Fruit fly (Drosophila melanogaster) whole organism, embryonic: ENCODE results near the gene alpha-Spec.

Experiments
- Atf-2 ChIP-seq: fragments of 200-800 bp; sonication (Bioruptor generic); optimal IDR thresholded peaks from 2 replicates; lab custom pipeline; 2016; ENCODE audit warnings: missing biosample characterization, missing genetic modification characterization
- Atf6 ChIP-seq: fragments of 200-800 bp; sonication (Bioruptor generic); IDR thresholded peaks from 2 replicates; pipeline ENCODE4 v1.3.6; 2022; ENCODE audit warnings: missing biosample characterization, missing genetic modification characterization
- CG10147 ChIP-seq: fragments of 200-800 bp; sonication (Bioruptor generic); optimal IDR thresholded peaks from 2 replicates; lab custom pipeline; 2019; ENCODE audit warnings: missing biosample characterization, mild to moderate bottlenecking, missing genetic modification characterization, moderate library complexity
- CG1024 ChIP-seq: fragments of 200-800 bp; sonication (Bioruptor generic); IDR thresholded peaks from 2 replicates; pipeline ENCODE4 v1.3.6; 2022; ENCODE audit warnings: missing biosample characterization, missing genetic modification characterization
- CG10462 ChIP-seq: fragments of 200-800 bp; sonication (Bioruptor generic); optimal IDR thresholded peaks from 2 replicates; lab custom pipeline; 2016; ENCODE audit warnings: missing biosample characterization, missing genetic modification characterization
- CG10565 ChIP-seq: fragments of 200-800 bp; sonication (Bioruptor generic); optimal IDR thresholded peaks from 3 replicates; lab custom pipeline; 2016; ENCODE audit warnings: missing biosample characterization, mild to moderate bottlenecking, missing genetic modification characterization
- CG11696 ChIP-seq: fragments of 200-800 bp; sonication (Bioruptor generic); IDR thresholded peaks from 2 replicates; pipeline ENCODE4 v1.3.6; 2022; ENCODE audit warnings: missing biosample characterization, missing genetic modification characterization
- CG12942 ChIP-seq: fragments of 200-800 bp; sonication (Bioruptor generic); optimal IDR thresholded peaks from 3 replicates; lab custom pipeline; 2016; ENCODE audit warnings: missing biosample characterization, missing genetic modification characterization
- CG14050 ChIP-seq: fragments of 200-800 bp; sonication (Bioruptor generic); IDR thresholded peaks from 3 replicates; pipeline ENCODE4 v1.3.6; 2022; ENCODE audit warnings: missing biosample characterization, missing genetic modification characterization
- CG1529 ChIP-seq: fragments of 200-800 bp; sonication (Bioruptor generic); optimal IDR thresholded peaks from 3 replicates; lab custom pipeline; 2018; ENCODE audit warnings: missing biosample characterization, missing genetic modification characterization
- CG17186 ChIP-seq: fragments of 200-800 bp; sonication (Bioruptor generic); optimal IDR thresholded peaks from 3 replicates; lab custom pipeline; 2017; ENCODE audit warnings: missing biosample characterization, missing genetic modification reagents, missing genetic modification characterization
- CG18599 ChIP-seq: fragments of 200-800 bp; sonication (Bioruptor generic); optimal IDR thresholded peaks from 3 replicates; lab custom pipeline; 2017; ENCODE audit warnings: missing biosample characterization, missing genetic modification characterization, mild to moderate bottlenecking, moderate library complexity, missing genetic modification reagents
- CG2120 ChIP-seq: fragments of 200-800 bp; sonication (Bioruptor generic); optimal IDR thresholded peaks from 3 replicates; lab custom pipeline; 2016; ENCODE audit warnings: missing biosample characterization, missing genetic modification characterization
- CG2678 ChIP-seq: fragments of 200-800 bp; sonication (Bioruptor generic); optimal IDR thresholded peaks from 3 replicates; lab custom pipeline; 2019; ENCODE audit warnings: missing biosample characterization, mild to moderate bottlenecking, missing genetic modification characterization, moderate library complexity
- CG4820 ChIP-seq: fragments of 200-800 bp; sonication (Bioruptor generic); optimal IDR thresholded peaks from 3 replicates; lab custom pipeline; 2016; ENCODE audit warnings: missing biosample characterization, missing genetic modification characterization
- CG6175 ChIP-seq: fragments of 200-800 bp; sonication (Bioruptor generic); IDR thresholded peaks from 3 replicates; pipeline ENCODE4 v1.3.6; 2022; ENCODE audit warnings: missing biosample characterization, missing genetic modification characterization
- CG7963 ChIP-seq: fragments of 200-800 bp; sonication (Bioruptor generic); IDR thresholded peaks from 3 replicates; pipeline ENCODE4 v1.3.6; 2022; ENCODE audit warnings: missing biosample characterization, missing genetic modification characterization; ENCODE audit not compliant: partially characterized antibody
- D19B ChIP-seq: fragments of 200-800 bp; sonication (Bioruptor generic); optimal IDR thresholded peaks from 2 replicates; lab custom pipeline; 2017; ENCODE audit warnings: missing biosample characterization, mild to moderate bottlenecking, missing genetic modification characterization
- Dll ChIP-seq: fragments of 200-800 bp; sonication (Bioruptor generic); IDR thresholded peaks from 4 replicates; pipeline ENCODE4 v1.3.6; 2022; ENCODE audit warnings: missing biosample characterization, missing genetic modification characterization; ENCODE audit not compliant: partially characterized antibody
- E2f2 ChIP-seq: fragments of 200-800 bp; sonication (Bioruptor generic); IDR thresholded peaks from 2 replicates; pipeline ENCODE4 v1.3.6; 2022; ENCODE audit warnings: missing biosample characterization, missing genetic modification characterization
- HLH4C ChIP-seq: fragments of 200-800 bp; sonication (Bioruptor generic); IDR thresholded peaks from 3 replicates; pipeline ENCODE4 v1.3.6; 2022; ENCODE audit warnings: missing biosample characterization, missing genetic modification characterization; ENCODE audit not compliant: partially characterized antibody
- Hand ChIP-seq: fragments of 200-800 bp; sonication (Bioruptor generic); optimal IDR thresholded peaks from 2 replicates; lab custom pipeline; 2017; ENCODE audit warnings: mild to moderate bottlenecking, missing biosample characterization, missing genetic modification reagents, missing genetic modification characterization
- Hmr ChIP-seq: fragments of 200-800 bp; sonication (Bioruptor generic); optimal IDR thresholded peaks from 3 replicates; lab custom pipeline; 2017; ENCODE audit warnings: mild to moderate bottlenecking, missing biosample characterization, missing genetic modification reagents, missing genetic modification characterization
- Hmx ChIP-seq: fragments of 200-800 bp; sonication (Bioruptor generic); optimal IDR thresholded peaks from 2 replicates; lab custom pipeline; 2016; ENCODE audit warnings: missing biosample characterization, missing genetic modification characterization
- MBD-R2 ChIP-seq: fragments of 200-800 bp; sonication (Bioruptor generic); IDR thresholded peaks from 2 replicates; pipeline ENCODE4 v1.3.6; 2022; ENCODE audit warnings: missing biosample characterization, missing genetic modification characterization
- NC2α ChIP-seq: fragments of 200-800 bp; sonication (Bioruptor generic); optimal IDR thresholded peaks from 2 replicates; lab custom pipeline; 2016; ENCODE audit warnings: missing biosample characterization, missing genetic modification characterization
- Neu2 ChIP-seq: fragments of 200-800 bp; sonication (Bioruptor generic); optimal IDR thresholded peaks from 3 replicates; lab custom pipeline; 2016; ENCODE audit warnings: missing biosample characterization, missing genetic modification characterization, borderline replicate concordance
- Nf-YC ChIP-seq: fragments of 200-800 bp; optimal IDR thresholded peaks from 3 replicates; lab custom pipeline; 2019; ENCODE audit warnings: missing biosample characterization, mild to moderate bottlenecking, missing genetic modification characterization, moderate library complexity
- Sin3A ChIP-seq: fragments of >200 bp; optimal IDR thresholded peaks from 2 replicates; lab custom pipeline; 2018
- Sry-δ ChIP-seq: fragments of 200-800 bp; sonication (Bioruptor generic); optimal IDR thresholded peaks from 2 replicates; lab custom pipeline; 2016; ENCODE audit warnings: missing biosample characterization, missing genetic modification characterization
- Usf ChIP-seq: fragments of 200-800 bp; sonication (Bioruptor generic); optimal IDR thresholded peaks from 2 replicates; lab custom pipeline; 2017; ENCODE audit warnings: missing genotype, missing biosample characterization, missing genetic modification characterization
- Xbp1 ChIP-seq: fragments of 200-800 bp; sonication (Bioruptor generic); optimal IDR thresholded peaks from 3 replicates; lab custom pipeline; 2016; ENCODE audit warnings: missing biosample characterization, mild to moderate bottlenecking, missing genetic modification characterization
- al ChIP-seq: fragments of 200-800 bp; sonication (Bioruptor generic); IDR thresholded peaks from 2 replicates; pipeline ENCODE4 v1.3.6; 2022; ENCODE audit warnings: missing biosample characterization, missing genetic modification characterization
- chif ChIP-seq, 2 experiments: fragments of 200-800 bp; sonication (Bioruptor generic); optimal IDR thresholded peaks; 3 replicates each; lab custom pipeline; 2016; ENCODE audit warnings: missing biosample characterization in 2 of 2, missing genetic modification characterization in 2 of 2
- crp ChIP-seq, 2 experiments: fragments of 200-800 bp; sonication (Bioruptor generic); optimal IDR thresholded peaks; 2 replicates in 1 of 2; 3 replicates in 1 of 2; lab custom pipeline; 2017; ENCODE audit warnings: missing biosample characterization in 2 of 2, missing genetic modification characterization in 2 of 2, mild to moderate bottlenecking in 1 of 2, moderate library complexity in 1 of 2
- fd3F ChIP-seq: fragments of 200-800 bp; sonication (Bioruptor generic); optimal IDR thresholded peaks from 2 replicates; lab custom pipeline; 2018; ENCODE audit warnings: missing biosample characterization, mild to moderate bottlenecking, missing genetic modification characterization, moderate library complexity
- gem ChIP-seq: fragments of 200-800 bp; sonication (Bioruptor generic); optimal IDR thresholded peaks from 2 replicates; lab custom pipeline; 2019; ENCODE audit warnings: missing biosample characterization, mild to moderate bottlenecking, missing genetic modification characterization, moderate library complexity
- grn ChIP-seq: fragments of 200-800 bp; sonication (Bioruptor generic); optimal IDR thresholded peaks from 3 replicates; lab custom pipeline; 2017; ENCODE audit warnings: missing biosample characterization, missing genetic modification characterization
- gsb ChIP-seq: fragments of 200-800 bp; sonication (Bioruptor generic); IDR thresholded peaks from 2 replicates; pipeline ENCODE4 v1.3.6; 2022; ENCODE audit warnings: missing biosample characterization, missing genetic modification characterization
- kni ChIP-seq: fragments of 200-800 bp; sonication (Bioruptor generic); optimal IDR thresholded peaks from 3 replicates; lab custom pipeline; 2017; ENCODE audit warnings: mild to moderate bottlenecking, missing biosample characterization, missing genetic modification reagents, missing genetic modification characterization
- mld ChIP-seq: fragments of 200-800 bp; sonication (Bioruptor generic); IDR thresholded peaks from 3 replicates; pipeline ENCODE4 v1.3.6; 2022; ENCODE audit warnings: missing biosample characterization, missing genetic modification characterization; ENCODE audit not compliant: partially characterized antibody
- oc ChIP-seq: fragments of 200-800 bp; sonication (Bioruptor generic); optimal IDR thresholded peaks from 2 replicates; lab custom pipeline; 2018; ENCODE audit warnings: missing biosample characterization, mild to moderate bottlenecking, missing genetic modification characterization, moderate library complexity
- pho ChIP-seq: fragments of 200-800 bp; sonication (Bioruptor generic); optimal IDR thresholded peaks from 2 replicates; lab custom pipeline; 2016; ENCODE audit warnings: missing biosample characterization, missing genetic modification characterization
- sna ChIP-seq: fragments of 200-800 bp; sonication (Bioruptor generic); IDR thresholded peaks from 2 replicates; pipeline ENCODE4 v1.3.6; 2022; ENCODE audit warnings: missing biosample characterization, missing genetic modification characterization; ENCODE audit not compliant: partially characterized antibody
- ssp ChIP-seq: fragments of 200-800 bp; sonication (Bioruptor generic); IDR thresholded peaks from 2 replicates; pipeline ENCODE4 v1.3.6; 2022; ENCODE audit warnings: missing biosample characterization, missing genetic modification characterization

alpha-Spec gene

dm6 chr3L:1746338-1747199 is 48.6 kb downstream of the alpha-Spec start, which contains the start of gene CG13921 (continued):
- peak; percentile 99 for TF ChIP-seq oc (tag; lab: Kevin White, UChicago)
- TF ChIP-seq CG1529 (GFP tag; lab: Kevin White, UChicago), result peak; percentile 98
- peak; percentile 94 for TF ChIP-seq gsb
- peak; percentile 98 for TF ChIP-seq CG18599 (GFP tag; lab: Kevin White, UChicago)
- TF ChIP-seq E2f2, result peak; percentile 85
- peak; percentile 97 for TF ChIP-seq pho (GFP tag; lab: Kevin White, UChicago)
- peak; percentile 99 for TF ChIP-seq Xbp1 (GFP tag; lab: Kevin White, UChicago)
- TF ChIP-seq gem, result peak; percentile 100
- peak; percentile 98 for TF ChIP-seq CG6175
- peak; percentile 96 for TF ChIP-seq CG11696 (GFP tag; lab: Robert Waterston, UW)
- peak; percentile 98 for TF ChIP-seq kni (GFP tag; lab: Kevin White, UChicago)
- TF ChIP-seq CG10462 (GFP tag; lab: Kevin White, UChicago), result peak; percentile 99
- peak; percentile 96 for TF ChIP-seq fd3F (GFP tag; lab: Kevin White, UChicago)
- peak; percentile 99 for TF ChIP-seq CG10565 (GFP tag; lab: Kevin White, UChicago)
- peak; percentile 98 for TF ChIP-seq CG2120
- TF ChIP-seq crp (GFP tag; optimal IDR thresholded peaks at IDR 0.05; lab: Kevin White, UChicago), result peak in 1 of 2 experiments; percentile 76
- peak; percentile 99 for TF ChIP-seq Neu2 (GFP tag; lab: Kevin White, UChicago)
- TF ChIP-seq CG12942 (GFP tag; lab: Kevin White, UChicago), result peak; percentile 98
- peak; percentile 98 for TF ChIP-seq CG10147 (GFP tag; lab: Kevin White, UChicago)
- no peak for TF ChIP-seq sna
- peak; percentile 99 for TF ChIP-seq CG2678 (tag; lab: Kevin White, UChicago)
- peak; percentile 98 for TF ChIP-seq CG1024
- peak; percentile 85 for TF ChIP-seq Sry-δ (GFP tag; lab: Kevin White, UChicago)
- TF ChIP-seq CG7963 (GFP tag; lab: Robert Waterston, UW), result no peak
- TF ChIP-seq ssp (GFP tag; lab: Robert Waterston, UW), result peak; percentile 92
- no peak for TF ChIP-seq mld (GFP tag; lab: Robert Waterston, UW)
- no peak for TF ChIP-seq Dll (GFP tag; lab: Robert Waterston, UW)
- peak; percentile 97 for TF ChIP-seq CG17186 (GFP tag; lab: Kevin White, UChicago)
- peak; percentile 95 for TF ChIP-seq Hmx (GFP tag; lab: Kevin White, UChicago)
- TF ChIP-seq Sin3A (lab: Kevin White, UChicago), result no peak
- TF ChIP-seq grn (GFP tag; lab: Kevin White, UChicago), result peak; percentile 91
- peak; percentile 98 for TF ChIP-seq Hmr (GFP tag; lab: Kevin White, UChicago)
- peak; percentile 87 for TF ChIP-seq Hand (GFP tag; lab: Kevin White, UChicago)
- TF ChIP-seq CG4820 (GFP tag; lab: Kevin White, UChicago), result peak; percentile 99
- peak; percentile 99 for TF ChIP-seq Usf (GFP tag; lab: Kevin White, UChicago)
- TF ChIP-seq Nf-YC (tag; lab: Kevin White, UChicago), result peak; percentile 88
- peak; percentile 98 for TF ChIP-seq MBD-R2 (GFP tag; lab: Robert Waterston, UW)
- TF ChIP-seq CG14050 (GFP tag; lab: Robert Waterston, UW), result peak; percentile 98
- TF ChIP-seq NC2α (GFP tag; lab: Kevin White, UChicago), result peak; percentile 98
- TF ChIP-seq al (GFP tag; lab: Robert Waterston, UW), result peak; percentile 99
- peak; percentile 98 for TF ChIP-seq Atf6 (GFP tag; lab: Robert Waterston, UW)
- TF ChIP-seq HLH4C (GFP tag; lab: Robert Waterston, UW), result no peak
- TF ChIP-seq chif (GFP tag; optimal IDR thresholded peaks at IDR 0.05; lab: Kevin White, UChicago), result peak; percentile 99 to 100
- peak; percentile 93 for TF ChIP-seq D19B (GFP tag; lab: Kevin White, UChicago)
- peak; percentile 98 for TF ChIP-seq Atf-2
